Worm (Caenorhabditis elegans) whole organism, dauer: ENCODE results near the gene fip-7.
"Not testable (repeated sequence)": the region's sequence is repeated elsewhere in the genome, so short reads cannot be mapped to it uniquely, and the experiment has no call there.

Experiments used
- unc-62 ChIP-seq: sonication (generic microtip); optimal IDR thresholded peaks from 2 replicates; lab custom pipeline; 2017; ENCODE audit warnings: missing biosample characterization, missing genetic modification reagents, missing genetic modification characterization

The fip-7 gene

ce11 chrIV:16625909-16626308 is at the start of gene fip-7:
fip-7 (plus strand) TSS chrIV:16626209.
- TF ChIP-seq unc-62, result not testable (repeated sequence)

- no peak for TF ChIP-seq unc-62
These were observed 47.6 kb upstream of the fip-7 start, which contains the start of gene Y51H4A.8 for ce11 chrIV:16578449-16578848. Y51H4A.8 (minus strand) TSS chrIV:16578549.

ce11 chrIV:16601599-16601998 is 24.4 kb upstream of the fip-7 start:
- no peak for TF ChIP-seq unc-62

- TF ChIP-seq unc-62, result no peak
These were observed 23.3 kb upstream of the fip-7 start, which contains the start of gene col-137 for ce11 chrIV:16602676-16603075. col-137 (minus strand) TSS chrIV:16602776.

- no peak for TF ChIP-seq unc-62
These were observed 3.5 kb upstream of the fip-7 start for ce11 chrIV:16622522-16622921.

ce11 chrIV:16627676-16628075 is 1.7 kb downstream of the fip-7 start, which contains the start of gene fipr-28:
fipr-28 (plus strand) TSS chrIV:16627976.
- TF ChIP-seq unc-62, result no peak

ce11 chrIV:16629090-16629489 is 3.1 kb downstream of the fip-7 start, which contains the start of gene Y51H4A.936:
Y51H4A.936 (plus strand) TSS chrIV:16629390.
- TF ChIP-seq unc-62, result no peak

ce11 chrIV:16629815-16630214 is 3.8 kb downstream of the fip-7 start:
- TF ChIP-seq unc-62, result no peak

- no peak for TF ChIP-seq unc-62
These were observed 4.6 kb downstream of the fip-7 start, which contains the start of gene fipr-27 for ce11 chrIV:16630622-16631021. fipr-27 (plus strand) TSS chrIV:16630922.

ce11 chrIV:16643782-16644181 is 17.8 kb downstream of the fip-7 start:
- no peak for TF ChIP-seq unc-62

- TF ChIP-seq unc-62, result no peak
These were observed 19.6 kb downstream of the fip-7 start for ce11 chrIV:16645492-16646191.

ce11 chrIV:16646192-16646544 is 20.2 kb downstream of the fip-7 start, which contains the start of gene Y51H4A.13:
Y51H4A.13 (minus strand) TSS chrIV:16646373.
- TF ChIP-seq unc-62, result not testable (repeated sequence)

- not testable (repeated sequence) for TF ChIP-seq unc-62
These were observed 29.8 kb downstream of the fip-7 start, which contains the start of gene set-26 for ce11 chrIV:16655783-16656182. set-26 (minus strand) TSS chrIV:16655883.

- TF ChIP-seq unc-62, result no peak
These were observed 30.2 kb downstream of the fip-7 start, which contains the start of gene tsr-2 for ce11 chrIV:16656232-16656631. tsr-2 (plus strand) TSS chrIV:16656613.

- TF ChIP-seq unc-62, result no peak
These were observed 31.5 kb downstream of the fip-7 start for ce11 chrIV:16657488-16657982.

ce11 chrIV:16658731-16659130 is 32.7 kb downstream of the fip-7 start:
- TF ChIP-seq unc-62, result no peak

- no peak for TF ChIP-seq unc-62
These were observed 33.5 kb downstream of the fip-7 start for ce11 chrIV:16659475-16659874.

- no peak for TF ChIP-seq unc-62
These were observed 37.6 kb downstream of the fip-7 start for ce11 chrIV:16663591-16663990.
